Fruit fly (Drosophila melanogaster) whole organism, pupa: ENCODE data around the gene CG13630.

Experiments used
- CG10348 ChIP-seq: fragments of 200-800 bp; sonication (Bioruptor generic); IDR thresholded peaks from 2 replicates; pipeline ENCODE4 v1.3.6; 2022; ENCODE audit warnings: missing biosample characterization, missing genetic modification characterization
- CG12605 ChIP-seq: fragments of 200-800 bp; sonication (Bioruptor generic); IDR thresholded peaks from 2 replicates; pipeline ENCODE4 v1.3.6; 2022; ENCODE audit warnings: missing biosample characterization, missing genetic modification characterization
- CG13204 ChIP-seq: fragments of 200-800 bp; sonication (Bioruptor generic); optimal IDR thresholded peaks from 2 replicates; lab custom pipeline; 2018; ENCODE audit warnings: missing biosample characterization, mild to moderate bottlenecking, missing genetic modification characterization, moderate library complexity
- CG14655 ChIP-seq: fragments of 200-800 bp; sonication (Bioruptor generic); optimal IDR thresholded peaks from 3 replicates; lab custom pipeline; 2017; ENCODE audit warnings: mild to moderate bottlenecking, missing biosample characterization, missing genetic modification reagents, missing genetic modification characterization
- CG15710 ChIP-seq: fragments of 200-800 bp; sonication (Bioruptor generic); optimal IDR thresholded peaks from 2 replicates; lab custom pipeline; 2018; ENCODE audit warnings: missing biosample characterization, mild to moderate bottlenecking, missing genetic modification characterization, moderate library complexity
- CG17806 ChIP-seq: fragments of 200-800 bp; sonication (Bioruptor generic); optimal IDR thresholded peaks from 2 replicates; lab custom pipeline; 2018; ENCODE audit warnings: missing biosample characterization, mild to moderate bottlenecking, missing genetic modification characterization, moderate library complexity
- CG32121 ChIP-seq: fragments of 200-800 bp; sonication (Bioruptor generic); IDR thresholded peaks from 2 replicates; pipeline ENCODE4 v1.3.6; 2022; ENCODE audit warnings: missing biosample characterization, missing genetic modification characterization
- CG34367 ChIP-seq: fragments of 200-800 bp; sonication (Bioruptor generic); optimal IDR thresholded peaks from 2 replicates; lab custom pipeline; 2018; ENCODE audit warnings: missing biosample characterization, mild to moderate bottlenecking, missing genetic modification characterization
- CG4496 ChIP-seq: fragments of 200-800 bp; sonication (Bioruptor generic); IDR thresholded peaks from 3 replicates; pipeline ENCODE4 v1.3.6; 2022; ENCODE audit warnings: missing biosample characterization, missing genetic modification characterization
- CG8159 ChIP-seq: fragments of 200-800 bp; sonication (Bioruptor generic); optimal IDR thresholded peaks from 3 replicates; lab custom pipeline; 2018; ENCODE audit warnings: missing biosample characterization, mild to moderate bottlenecking, missing genetic modification characterization, moderate library complexity
- CG8301 ChIP-seq: fragments of 200-800 bp; sonication (Bioruptor generic); optimal IDR thresholded peaks from 2 replicates; lab custom pipeline; 2018; ENCODE audit warnings: missing biosample characterization, mild to moderate bottlenecking, missing genetic modification characterization
- D1 ChIP-seq: fragments of 200-800 bp; sonication (Bioruptor generic); optimal IDR thresholded peaks from 2 replicates; lab custom pipeline; 2018; ENCODE audit warnings: missing biosample characterization, mild to moderate bottlenecking, missing genetic modification characterization, moderate library complexity
- EcR ChIP-seq: fragments of 200-800 bp; sonication (Bioruptor generic); optimal IDR thresholded peaks from 3 replicates; lab custom pipeline; 2019; ENCODE audit warnings: missing biosample characterization, missing genetic modification characterization, mild to moderate bottlenecking, moderate library complexity, missing genetic modification reagents
- Ets98B ChIP-seq: fragments of 200-800 bp; sonication (Bioruptor generic); IDR thresholded peaks from 2 replicates; pipeline ENCODE4 v1.3.6; 2022; ENCODE audit warnings: missing biosample characterization, missing genetic modification characterization
- Pif1A ChIP-seq: fragments of 200-800 bp; sonication (Bioruptor generic); optimal IDR thresholded peaks from 3 replicates; lab custom pipeline; 2016; ENCODE audit warnings: missing biosample characterization, missing genetic modification characterization
- Pif1B ChIP-seq: fragments of 200-800 bp; sonication (Bioruptor generic); optimal IDR thresholded peaks from 3 replicates; lab custom pipeline; 2016; ENCODE audit warnings: missing biosample characterization, missing genetic modification characterization
- Snoo ChIP-seq: fragments of 200-800 bp; sonication (Bioruptor generic); optimal IDR thresholded peaks from 3 replicates; lab custom pipeline; 2017; ENCODE audit warnings: missing biosample characterization, mild to moderate bottlenecking, missing genetic modification characterization, inconsistent platforms
- fd96Ca ChIP-seq: fragments of 200-800 bp; sonication (Bioruptor generic); IDR thresholded peaks from 3 replicates; pipeline ENCODE4 v1.3.6; 2022; ENCODE audit warnings: missing biosample characterization, missing genetic modification characterization
- gl ChIP-seq: fragments of 200-800 bp; sonication (Bioruptor generic); optimal IDR thresholded peaks from 2 replicates; lab custom pipeline; 2018; ENCODE audit warnings: missing biosample characterization, mild to moderate bottlenecking, missing genetic modification characterization
- rn ChIP-seq: fragments of 200-800 bp; sonication (Bioruptor generic); IDR thresholded peaks from 2 replicates; pipeline ENCODE4 v1.3.6; 2022; ENCODE audit warnings: missing biosample characterization, missing genetic modification characterization

Gene CG13630

DNA sequence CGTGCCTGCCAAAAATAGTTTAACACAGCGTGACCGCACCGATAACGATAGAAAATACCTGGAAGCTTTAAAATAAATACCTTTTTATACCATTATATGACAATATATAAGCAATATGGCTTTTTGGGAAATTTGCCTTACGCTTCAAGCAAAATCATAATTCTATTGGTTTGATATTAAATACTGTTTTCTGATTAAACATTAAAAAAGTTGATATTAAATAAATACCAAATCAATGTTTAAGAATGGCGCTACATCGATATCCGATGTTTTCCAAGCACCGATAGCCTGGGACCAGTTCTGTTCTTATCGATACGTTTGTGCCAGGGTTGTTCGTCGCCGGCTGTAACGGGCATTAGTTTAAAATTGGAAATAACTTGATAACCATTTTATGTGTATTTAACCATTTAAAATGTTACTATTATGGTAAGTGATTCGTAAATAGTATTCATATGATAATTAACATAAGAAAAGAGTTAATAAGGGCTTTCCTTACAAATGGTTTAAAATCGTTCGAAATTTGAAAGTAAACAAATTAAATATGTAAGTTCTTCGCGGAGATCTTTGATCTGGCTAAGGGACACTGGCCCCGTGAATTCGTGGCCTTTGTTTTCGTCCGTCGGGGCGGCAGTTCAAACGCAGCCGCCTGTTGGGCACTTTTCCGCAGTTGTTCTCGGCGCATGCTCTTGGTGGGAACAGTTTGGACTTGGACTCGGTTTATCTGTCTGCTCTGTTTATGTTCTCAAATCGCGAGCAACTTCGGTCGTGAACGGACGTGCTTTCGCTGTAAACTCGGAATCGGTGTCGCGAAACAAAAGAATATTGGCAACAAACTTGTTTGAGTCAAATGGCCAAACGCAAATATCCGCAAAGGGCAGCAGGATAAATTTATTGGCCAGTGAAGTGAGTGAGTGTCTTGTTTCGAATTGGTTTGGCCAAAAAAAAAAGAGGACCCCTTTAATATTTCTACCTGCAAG lies at the start of gene CG13630, which contains the start of gene tok:
Gene CG13630 (minus strand): TSS at position 51 of the 977 bp plus-strand sequence.
Gene tok (plus strand): TSS at position 384 of the 977 bp plus-strand sequence.
- peak; percentile 38 for TF ChIP-seq CG12605
- TF ChIP-seq CG15710, result no peak
- no peak for TF ChIP-seq Snoo (tag; lab: Kevin White, UChicago)
- peak; percentile 86 for TF ChIP-seq EcR (GFP tag; lab: Kevin White, UChicago)
- no peak for TF ChIP-seq gl (tag; lab: Kevin White, UChicago)
- no peak for TF ChIP-seq fd96Ca
- peak; percentile 57; the same call in 1 of the 3 replicates for TF ChIP-seq CG4496 (GFP tag; lab: Robert Waterston, UW)
- no peak for TF ChIP-seq CG8159 (tag; lab: Kevin White, UChicago)
- no peak for TF ChIP-seq CG10348 (GFP tag; lab: Robert Waterston, UW)
- no peak for TF ChIP-seq CG32121
- no peak for TF ChIP-seq Pif1B (GFP tag; lab: Kevin White, UChicago)

DNA sequence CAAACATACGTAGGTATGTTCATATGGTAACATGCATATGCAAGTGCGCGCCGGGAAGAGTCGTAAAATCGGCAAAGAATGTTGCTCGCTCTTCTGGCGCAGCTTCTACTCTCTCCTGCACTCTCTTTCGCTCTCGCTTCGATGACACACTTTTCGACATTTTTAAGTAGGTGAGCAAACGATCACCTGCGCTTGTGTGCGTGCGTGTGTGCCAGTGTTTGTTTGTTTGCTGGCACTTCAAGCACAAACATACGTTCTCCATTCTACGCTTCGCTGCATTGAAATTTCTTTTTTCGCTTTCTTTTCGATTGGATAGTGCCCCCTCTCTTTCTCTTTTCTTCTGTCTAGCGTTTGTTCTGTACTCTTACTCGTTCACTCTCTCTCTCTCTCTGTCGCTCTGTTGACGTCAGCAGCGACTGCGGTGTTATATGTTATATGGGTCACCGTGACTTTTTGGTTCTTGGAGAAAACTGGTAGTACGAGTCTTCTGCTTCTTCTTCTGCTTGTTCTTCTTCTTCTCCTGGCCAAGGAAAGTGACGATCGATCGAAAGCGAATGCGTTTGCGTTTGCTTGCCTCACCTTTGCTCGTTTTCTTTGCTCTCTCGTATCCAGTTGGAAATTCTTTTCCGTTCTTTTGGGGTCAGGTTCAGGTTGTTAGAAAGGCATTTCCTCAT lies 48.6 kb upstream of the CG13630 start:
- TF ChIP-seq CG8301 (tag; lab: Kevin White, UChicago) (peak; percentile 48), CG14655 (GFP tag; lab: Kevin White, UChicago) (peak; percentile 62), CG12605 (no peak), fd96Ca (0 out of 3 replicates have a peak, but pooled peaks have one; percentile 27), CG4496 (GFP tag; lab: Robert Waterston, UW) (peak; percentile 42; the same call in 1 of the 3 replicates), CG34367 (tag; lab: Kevin White, UChicago) (no peak), CG32121 (0 out of 2 replicates have a peak, but pooled peaks have one; percentile 3), Snoo (tag; lab: Kevin White, UChicago) (peak; percentile 67)

DNA sequence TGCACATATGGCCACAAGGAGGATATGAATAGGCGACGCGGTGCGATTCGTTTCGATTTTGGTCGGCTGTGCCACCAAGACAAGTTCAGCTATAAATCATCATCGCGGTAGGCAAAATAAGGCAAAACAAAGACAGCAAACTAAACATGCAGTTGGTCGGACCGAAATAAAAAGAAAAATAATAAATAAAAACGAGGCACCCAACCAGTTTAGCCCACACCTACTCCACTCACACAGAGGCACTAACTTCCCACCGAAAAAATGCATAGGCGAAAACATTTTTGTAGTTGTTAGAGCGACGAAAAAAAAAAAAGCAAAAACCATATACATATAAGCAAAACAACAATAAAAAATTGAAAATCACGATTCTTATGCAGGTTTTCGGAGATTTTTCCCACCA lies 47.5 kb upstream of the CG13630 start:
- 0 out of 3 replicates have a peak, but pooled peaks have one; percentile 38 for TF ChIP-seq CG4496 (GFP tag; lab: Robert Waterston, UW)
- TF ChIP-seq CG32121, result 0 out of 2 replicates have a peak, but pooled peaks have one; percentile 15
- TF ChIP-seq fd96Ca, result peak; percentile 11; the same call in 1 of the 3 replicates
- TF ChIP-seq Ets98B (GFP tag; lab: Robert Waterston, UW), result peak; percentile 20; the same call in 1 of the 2 replicates
- no peak for TF ChIP-seq D1 (tag; lab: Kevin White, UChicago)

DNA sequence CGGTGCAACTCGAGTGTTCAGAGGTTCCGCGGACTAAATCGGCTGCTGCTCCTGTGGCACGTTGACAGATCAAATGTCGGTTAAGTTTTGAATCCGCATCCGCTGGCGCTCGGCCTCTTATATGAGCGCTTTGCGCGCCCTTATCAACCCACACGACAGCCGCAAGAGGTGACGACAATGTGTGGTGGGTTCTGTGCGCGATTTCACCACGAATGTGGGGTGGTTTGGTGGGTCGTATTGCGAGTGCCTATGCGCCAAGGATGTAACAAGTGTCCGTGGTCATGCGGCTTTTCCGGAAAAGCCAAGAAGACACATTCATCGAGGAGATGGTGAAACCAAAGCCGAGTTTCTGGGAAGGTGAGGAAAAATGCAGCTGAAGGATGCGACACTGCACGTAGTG lies 45.8 kb upstream of the CG13630 start, which contains the start of gene AstA:
Gene AstA (minus strand): TSS at position 101 of the 400 bp plus-strand sequence.
- no peak for TF ChIP-seq CG12605
- no peak for TF ChIP-seq rn (GFP tag; lab: Robert Waterston, UW)
- no peak for TF ChIP-seq Pif1A
- TF ChIP-seq EcR (GFP tag; lab: Kevin White, UChicago), result no peak
- TF ChIP-seq CG4496 (GFP tag; lab: Robert Waterston, UW), result no peak
- no peak for TF ChIP-seq Snoo (tag; lab: Kevin White, UChicago)
- TF ChIP-seq gl (tag; lab: Kevin White, UChicago), result no peak
- no peak for TF ChIP-seq D1 (tag; lab: Kevin White, UChicago)
- TF ChIP-seq CG8159 (tag; lab: Kevin White, UChicago), result no peak
- TF ChIP-seq CG34367 (tag; lab: Kevin White, UChicago), result no peak
- TF ChIP-seq CG15710, result no peak
- TF ChIP-seq CG17806, result no peak
- TF ChIP-seq Ets98B (GFP tag; lab: Robert Waterston, UW), result no peak
- no peak for TF ChIP-seq CG32121
- no peak for TF ChIP-seq CG13204
- no peak for TF ChIP-seq Pif1B (GFP tag; lab: Kevin White, UChicago)
- TF ChIP-seq CG10348 (GFP tag; lab: Robert Waterston, UW), result no peak
- TF ChIP-seq CG8301 (tag; lab: Kevin White, UChicago), result no peak
- no peak for TF ChIP-seq fd96Ca
- no peak for TF ChIP-seq CG14655 (GFP tag; lab: Kevin White, UChicago)

DNA sequence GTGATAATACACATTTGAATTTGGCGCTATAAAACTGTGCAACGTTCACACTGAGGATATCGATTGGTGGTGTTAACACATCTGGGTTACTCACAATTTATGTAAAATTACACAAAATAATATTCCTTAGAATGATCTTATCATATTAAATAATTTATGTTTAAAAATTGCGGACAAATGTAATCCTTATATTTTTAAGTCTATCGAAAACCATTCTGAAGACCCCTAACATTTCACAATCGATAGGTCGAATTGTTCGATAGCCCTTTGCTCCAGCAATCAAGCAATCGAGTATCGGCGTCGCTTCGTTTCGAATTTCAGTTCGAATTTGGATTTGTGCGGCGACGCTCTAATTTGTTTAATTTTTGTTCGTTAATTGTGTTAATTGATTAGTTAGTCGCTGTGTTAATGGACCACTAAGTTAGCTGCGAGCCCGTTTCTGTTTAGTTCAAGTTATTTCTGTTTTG lies 34.4 kb upstream of the CG13630 start, which contains the start of gene asp:
Gene asp (plus strand): TSS at position 289 of the 467 bp plus-strand sequence.
- no peak for TF ChIP-seq CG32121
- no peak for TF ChIP-seq CG13204
- TF ChIP-seq fd96Ca, result no peak
- no peak for TF ChIP-seq Pif1B (GFP tag; lab: Kevin White, UChicago)
- TF ChIP-seq CG12605, result no peak
- TF ChIP-seq CG4496 (GFP tag; lab: Robert Waterston, UW), result no peak
- no peak for TF ChIP-seq Pif1A
